Fruit fly (Drosophila melanogaster): ENCODE measurements around the gene Nnf1b.

Nnf1b gene

dm6 chr2L:852647-853111 is 42.3 kb downstream of the Nnf1b start, which contains the start of the genes CG4291 and kraken:
CG4291 (minus strand) TSS chr2L:852730.
kraken (plus strand) TSS chr2L:852768.
- TF ChIP-seq CG4496 (GFP tag; IDR thresholded peaks at IDR 0.05) (peak; percentile 76), CG15710 (tag; optimal IDR thresholded peaks at IDR 0.05) (peak; percentile 28), D1 (tag; optimal IDR thresholded peaks at IDR 0.05) (no peak), CG34367 (tag; optimal IDR thresholded peaks at IDR 0.05) (no peak), CG8301 (tag; optimal IDR thresholded peaks at IDR 0.05) (peak; percentile 28), CG32121 (GFP tag; IDR thresholded peaks at IDR 0.05) (peak; percentile 59; the same call in 1 of the 2 replicates), fd96Ca (GFP tag; IDR thresholded peaks at IDR 0.05) (peak; percentile 53; the same call in 1 of the 3 replicates), Pif1A (GFP tag; optimal IDR thresholded peaks at IDR 0.05) (no peak), CG14655 (GFP tag; optimal IDR thresholded peaks at IDR 0.05) (no peak), Pif1B (GFP tag; optimal IDR thresholded peaks at IDR 0.05) (no peak), Ets98B (GFP tag; IDR thresholded peaks at IDR 0.05) (peak; percentile 53), CG13204 (GFP tag; optimal IDR thresholded peaks at IDR 0.05) (no peak), rn (GFP tag; IDR thresholded peaks at IDR 0.05) (no peak), gl (tag; optimal IDR thresholded peaks at IDR 0.05) (peak; percentile 8), CG10348 (GFP tag; IDR thresholded peaks at IDR 0.05) (no peak), Snoo (tag; optimal IDR thresholded peaks at IDR 0.05) (peak; percentile 46), CG12605 (GFP tag; IDR thresholded peaks at IDR 0.05) (peak; percentile 49), EcR (GFP tag; optimal IDR thresholded peaks at IDR 0.05) (peak; percentile 60), CG9948 (tag; optimal IDR thresholded peaks at IDR 0.05) (no peak), CG8159 (tag; optimal IDR thresholded peaks at IDR 0.05) (peak; percentile 4), CG17806 (tag; optimal IDR thresholded peaks at IDR 0.05) (peak; percentile 7)

DNA sequence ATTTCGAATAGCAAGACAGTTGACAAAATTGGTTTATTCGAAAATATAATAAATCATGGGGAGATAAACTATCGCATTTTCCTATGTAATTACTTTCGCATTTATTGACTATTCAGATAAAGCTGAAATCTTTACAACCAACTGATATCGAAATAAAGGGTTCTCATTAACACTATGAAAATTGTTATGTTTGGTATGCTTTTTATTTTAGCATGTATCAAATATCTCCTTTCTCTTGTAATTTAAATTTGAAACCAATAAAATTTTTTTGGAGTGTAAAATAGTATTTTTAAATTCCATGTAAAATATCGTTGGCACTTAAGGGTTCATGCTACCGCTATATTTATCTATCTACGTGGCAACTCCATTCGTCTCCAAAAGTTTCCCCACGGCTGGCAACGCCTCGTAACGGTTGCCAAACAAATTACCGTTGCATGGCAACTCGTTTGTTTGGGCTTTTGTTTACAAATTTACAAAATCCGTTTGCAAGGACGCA is 44.7 kb downstream of the Nnf1b start, which contains the start of gene CG13949:
Gene CG13949, plus strand, starts transcription at position 286 of the 496 bp plus-strand sequence.
- TF ChIP-seq CG13204 (GFP tag; optimal IDR thresholded peaks at IDR 0.05) (no peak), rn (GFP tag; IDR thresholded peaks at IDR 0.05) (peak; percentile 40; the same call in 1 of the 2 replicates), CG14655 (GFP tag; optimal IDR thresholded peaks at IDR 0.05) (no peak), EcR (GFP tag; optimal IDR thresholded peaks at IDR 0.05) (no peak), CG32121 (GFP tag; IDR thresholded peaks at IDR 0.05) (peak; percentile 33; the same call in 1 of the 2 replicates), fd96Ca (GFP tag; IDR thresholded peaks at IDR 0.05) (no peak), Ets98B (GFP tag; IDR thresholded peaks at IDR 0.05) (peak; percentile 53), CG10348 (GFP tag; IDR thresholded peaks at IDR 0.05) (no peak), CG8159 (tag; optimal IDR thresholded peaks at IDR 0.05) (peak; percentile 29), Pif1B (GFP tag; optimal IDR thresholded peaks at IDR 0.05) (no peak), CG8301 (tag; optimal IDR thresholded peaks at IDR 0.05) (peak; percentile 16), CG4496 (GFP tag; IDR thresholded peaks at IDR 0.05) (peak; percentile 81), CG9948 (tag; optimal IDR thresholded peaks at IDR 0.05) (peak; percentile 29), Snoo (tag; optimal IDR thresholded peaks at IDR 0.05) (no peak), CG15710 (tag; optimal IDR thresholded peaks at IDR 0.05) (peak; percentile 45), gl (tag; optimal IDR thresholded peaks at IDR 0.05) (no peak), CG12605 (GFP tag; IDR thresholded peaks at IDR 0.05) (peak; percentile 42; the same call in 1 of the 2 replicates), Pif1A (GFP tag; optimal IDR thresholded peaks at IDR 0.05) (no peak), D1 (tag; optimal IDR thresholded peaks at IDR 0.05) (no peak), CG34367 (tag; optimal IDR thresholded peaks at IDR 0.05) (no peak), CG17806 (tag; optimal IDR thresholded peaks at IDR 0.05) (peak; percentile 43)

DNA sequence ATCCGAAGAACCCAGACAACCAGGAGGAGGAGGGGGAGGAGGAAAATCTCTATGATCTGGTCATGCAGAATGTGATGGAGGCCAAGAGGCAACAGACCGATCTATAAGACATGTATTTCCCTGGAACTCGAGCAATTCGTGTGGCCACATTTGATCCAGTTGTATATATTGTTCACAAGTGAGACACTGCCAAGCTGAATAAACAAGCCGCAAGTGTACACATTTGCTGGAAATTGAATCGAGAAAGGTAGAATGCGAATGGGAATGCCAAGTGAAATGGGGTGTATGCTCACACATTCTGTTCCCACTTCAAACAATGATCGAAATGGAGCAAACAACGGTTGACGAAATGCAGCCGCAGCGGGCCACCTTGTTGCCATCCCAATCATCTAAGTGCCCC is 45.6 kb downstream of the Nnf1b start:
- TF ChIP-seq CG8301 (tag; optimal IDR thresholded peaks at IDR 0.05) (no peak), gl (tag; optimal IDR thresholded peaks at IDR 0.05) (no peak), Pif1B (GFP tag; optimal IDR thresholded peaks at IDR 0.05) (no peak), CG14655 (GFP tag; optimal IDR thresholded peaks at IDR 0.05) (no peak), Snoo (tag; optimal IDR thresholded peaks at IDR 0.05) (no peak), CG34367 (tag; optimal IDR thresholded peaks at IDR 0.05) (no peak), D1 (tag; optimal IDR thresholded peaks at IDR 0.05) (no peak), EcR (GFP tag; optimal IDR thresholded peaks at IDR 0.05) (no peak), fd96Ca (GFP tag; IDR thresholded peaks at IDR 0.05) (no peak), CG9948 (tag; optimal IDR thresholded peaks at IDR 0.05) (no peak), CG13204 (GFP tag; optimal IDR thresholded peaks at IDR 0.05) (no peak), CG32121 (GFP tag; IDR thresholded peaks at IDR 0.05) (no peak), CG8159 (tag; optimal IDR thresholded peaks at IDR 0.05) (no peak), rn (GFP tag; IDR thresholded peaks at IDR 0.05) (no peak), CG4496 (GFP tag; IDR thresholded peaks at IDR 0.05) (no peak), CG10348 (GFP tag; IDR thresholded peaks at IDR 0.05) (no peak), Ets98B (GFP tag; IDR thresholded peaks at IDR 0.05) (no peak), CG12605 (GFP tag; IDR thresholded peaks at IDR 0.05) (no peak), Pif1A (GFP tag; optimal IDR thresholded peaks at IDR 0.05) (no peak)

DNA sequence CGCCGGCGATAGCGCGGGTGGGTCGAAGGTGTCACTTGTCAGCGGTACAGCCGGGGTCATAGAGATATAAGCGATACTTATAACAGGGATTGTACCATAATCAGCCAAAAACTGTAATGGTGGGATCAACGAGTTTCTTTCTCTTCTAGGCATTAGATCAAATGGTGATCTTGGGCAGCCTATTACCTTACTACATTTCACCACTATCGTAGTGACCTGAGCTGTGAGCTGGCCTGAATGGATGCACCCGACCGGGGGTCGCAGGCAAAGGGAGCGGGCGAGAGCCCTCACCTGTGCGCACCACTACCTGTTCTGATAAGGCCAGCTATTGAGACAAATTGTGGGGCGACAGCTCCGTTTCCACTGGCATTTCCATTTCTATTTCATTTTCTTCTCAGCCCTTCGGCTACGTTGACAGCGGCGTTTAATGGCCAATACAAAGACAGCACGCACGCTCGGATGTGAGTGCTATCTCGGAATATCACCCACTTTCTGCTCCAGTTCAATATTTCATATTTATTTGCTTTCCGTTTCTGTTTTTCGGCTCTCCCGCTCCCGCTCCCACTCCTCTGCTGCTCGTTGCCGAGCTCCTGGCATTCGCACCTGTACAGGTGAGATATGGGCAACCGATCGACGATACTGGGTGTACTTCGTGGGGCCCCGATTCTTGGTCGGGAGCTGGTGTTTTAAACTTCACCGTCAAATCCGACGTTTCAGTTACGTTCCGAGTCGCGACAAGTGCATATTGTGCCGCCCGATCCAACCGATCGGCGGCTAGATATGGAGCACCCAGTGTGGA is 46.5 kb downstream of the Nnf1b start:
- TF ChIP-seq fd96Ca (GFP tag; IDR thresholded peaks at IDR 0.05) (peak; percentile 51; the same call in 1 of the 3 replicates), CG9948 (tag; optimal IDR thresholded peaks at IDR 0.05) (peak; percentile 16), CG8159 (tag; optimal IDR thresholded peaks at IDR 0.05) (peak; percentile 43), CG8301 (tag; optimal IDR thresholded peaks at IDR 0.05) (peak; percentile 19), CG14655 (GFP tag; optimal IDR thresholded peaks at IDR 0.05) (no peak), CG17806 (tag; optimal IDR thresholded peaks at IDR 0.05) (no peak), CG32121 (GFP tag; IDR thresholded peaks at IDR 0.05) (peak; percentile 57), CG15710 (tag; optimal IDR thresholded peaks at IDR 0.05) (peak; percentile 21), CG10348 (GFP tag; IDR thresholded peaks at IDR 0.05) (no peak), CG4496 (GFP tag; IDR thresholded peaks at IDR 0.05) (no peak; the same call in 2 of the 3 replicates), CG13204 (GFP tag; optimal IDR thresholded peaks at IDR 0.05) (peak; percentile 9), rn (GFP tag; IDR thresholded peaks at IDR 0.05) (no peak), gl (tag; optimal IDR thresholded peaks at IDR 0.05) (no peak), Pif1A (GFP tag; optimal IDR thresholded peaks at IDR 0.05) (peak; percentile 26), CG34367 (tag; optimal IDR thresholded peaks at IDR 0.05) (no peak), EcR (GFP tag; optimal IDR thresholded peaks at IDR 0.05) (no peak), Ets98B (GFP tag; IDR thresholded peaks at IDR 0.05) (peak; percentile 45), Snoo (tag; optimal IDR thresholded peaks at IDR 0.05) (no peak), Pif1B (GFP tag; optimal IDR thresholded peaks at IDR 0.05) (no peak), CG12605 (GFP tag; IDR thresholded peaks at IDR 0.05) (no peak), D1 (tag; optimal IDR thresholded peaks at IDR 0.05) (no peak)
